Fruit fly (Drosophila melanogaster) S2 (cell line): Measurements from ENCODE around the gene CG6656.

ENCODE experiments used
- CG8478 ChIP-seq: fragments of >200 bp; optimal IDR thresholded peaks from 2 replicates; lab custom pipeline; 2018
- CTCF ChIP-seq, 2 experiments: fragments of >200 bp; optimal IDR thresholded peaks; 2 replicates each; lab custom pipeline; 2018

- TF ChIP-seq CG8478 (lab: Kevin White, UChicago) (no peak), CTCF (optimal IDR thresholded peaks at IDR 0.05; lab: Kevin White, UChicago) (no peak)
Observed at dm6 chr3R:21836201-21836504, 38.9 kb upstream of the CG6656 start.
